Worm (Caenorhabditis elegans) whole organism, late embryonic: ENCODE measurements around the gene idpp-5.

Source experiments
- K09A11.1 ChIP-seq: sonication (generic microtip); optimal IDR thresholded peaks from 2 replicates; lab custom pipeline; 2017; ENCODE audit warnings: antibody characterized with exemption, mild to moderate bottlenecking, missing genetic modification characterization, missing compliant biosample characterization; ENCODE audit not compliant: insufficient read depth
- T23F11.4 ChIP-seq: fragments of 200-800 bp; sonication (Bioruptor generic); optimal IDR thresholded peaks from 2 replicates; lab custom pipeline; 2018; ENCODE audit warnings: mild to moderate bottlenecking, missing genetic modification characterization, missing compliant biosample characterization
- ceh-14 ChIP-seq: sonication (generic microtip); optimal IDR thresholded peaks from 2 replicates; lab custom pipeline; 2016; ENCODE audit warnings: missing genotype, missing genetic modification characterization, missing compliant biosample characterization
- ceh-18 ChIP-seq: sonication (generic microtip); optimal IDR thresholded peaks from 2 replicates; lab custom pipeline; 2016; ENCODE audit warnings: missing genetic modification characterization, missing compliant biosample characterization
- ceh-22 ChIP-seq: sonication (generic microtip); optimal IDR thresholded peaks from 2 replicates; lab custom pipeline; 2017; ENCODE audit warnings: missing biosample characterization, missing genetic modification characterization
- ceh-24 ChIP-seq: sonication (generic microtip); optimal IDR thresholded peaks from 2 replicates; lab custom pipeline; 2016; ENCODE audit warnings: mild to moderate bottlenecking, missing genetic modification characterization, missing compliant biosample characterization
- ceh-45 ChIP-seq: fragments of 200-800 bp; sonication (Bioruptor generic); IDR thresholded peaks from 2 replicates; pipeline ENCODE4 v1.3.6; 2022; ENCODE audit warnings: missing genetic modification reagents, missing genetic modification characterization, missing compliant biosample characterization
- ceh-48 ChIP-seq: sonication (generic microtip); optimal IDR thresholded peaks from 2 replicates; lab custom pipeline; 2016; ENCODE audit warnings: missing genetic modification characterization, inconsistent platforms, missing compliant biosample characterization
- ceh-6 ChIP-seq: fragments of 200-800 bp; sonication (Bioruptor generic); optimal IDR thresholded peaks from 2 replicates; lab custom pipeline; 2018; ENCODE audit warnings: mild to moderate bottlenecking, missing genetic modification characterization, missing compliant biosample characterization
- che-1 ChIP-seq: sonication (generic microtip); optimal IDR thresholded peaks from 2 replicates; lab custom pipeline; 2016; ENCODE audit warnings: mild to moderate bottlenecking, missing genetic modification characterization, missing compliant biosample characterization
- dmd-4 ChIP-seq: sonication (generic microtip); optimal IDR thresholded peaks from 2 replicates; lab custom pipeline; 2016; ENCODE audit warnings: borderline replicate concordance, missing genetic modification characterization, missing compliant biosample characterization
- dve-1 ChIP-seq: sonication (generic microtip); optimal IDR thresholded peaks from 2 replicates; lab custom pipeline; 2017; ENCODE audit warnings: antibody characterized with exemption, mild to moderate bottlenecking, missing genetic modification characterization, missing compliant biosample characterization
- elt-4 ChIP-seq: sonication (generic microtip); optimal IDR thresholded peaks from 2 replicates; lab custom pipeline; 2016; ENCODE audit warnings: missing genetic modification characterization, missing compliant biosample characterization
- ets-4 ChIP-seq: sonication (generic microtip); optimal IDR thresholded peaks from 2 replicates; lab custom pipeline; 2016; ENCODE audit warnings: missing genetic modification characterization, missing compliant biosample characterization
- fax-1 ChIP-seq: sonication (generic microtip); optimal IDR thresholded peaks from 2 replicates; lab custom pipeline; 2016; ENCODE audit warnings: missing genotype, missing genetic modification characterization, missing compliant biosample characterization
- fkh-6 ChIP-seq: sonication (generic microtip); optimal IDR thresholded peaks from 2 replicates; lab custom pipeline; 2016; ENCODE audit warnings: missing genetic modification characterization, missing compliant biosample characterization
- hlh-13 ChIP-seq: fragments of 200-800 bp; sonication (Bioruptor generic); optimal IDR thresholded peaks from 2 replicates; lab custom pipeline; 2018; ENCODE audit warnings: mild to moderate bottlenecking, missing genetic modification characterization, missing compliant biosample characterization
- hlh-15 ChIP-seq: sonication (generic microtip); optimal IDR thresholded peaks from 2 replicates; lab custom pipeline; 2016; ENCODE audit warnings: missing genetic modification characterization, missing compliant biosample characterization
- hlh-8 ChIP-seq: sonication (generic microtip); optimal IDR thresholded peaks from 2 replicates; lab custom pipeline; 2016; ENCODE audit warnings: missing genotype, missing genetic modification characterization, missing compliant biosample characterization
- lim-6 ChIP-seq: sonication (generic microtip); optimal IDR thresholded peaks from 2 replicates; lab custom pipeline; 2016; ENCODE audit warnings: missing genetic modification characterization, missing compliant biosample characterization
- madf-2 ChIP-seq: sonication (generic microtip); optimal IDR thresholded peaks from 2 replicates; lab custom pipeline; 2017; ENCODE audit warnings: missing genetic modification characterization, missing compliant biosample characterization
- mec-3 ChIP-seq: sonication (generic microtip); optimal IDR thresholded peaks from 2 replicates; lab custom pipeline; 2016; ENCODE audit warnings: borderline replicate concordance, missing genetic modification characterization, missing compliant biosample characterization
- nfya-1 ChIP-seq: sonication (generic microtip); optimal IDR thresholded peaks from 2 replicates; lab custom pipeline; 2017; ENCODE audit warnings: missing genetic modification characterization, mild to moderate bottlenecking, missing compliant biosample characterization, antibody characterized with exemption, moderate library complexity
- nhr-11 ChIP-seq: fragments of 150-350 bp; optimal IDR thresholded peaks from 2 replicates; lab custom pipeline; 2014; ENCODE audit warnings: missing biosample characterization, missing genetic modification characterization
- nhr-232 ChIP-seq: sonication (generic microtip); optimal IDR thresholded peaks from 2 replicates; lab custom pipeline; 2016; ENCODE audit warnings: missing genetic modification characterization, missing compliant biosample characterization
- npax-4 ChIP-seq: sonication (generic microtip); optimal IDR thresholded peaks from 2 replicates; lab custom pipeline; 2016; ENCODE audit warnings: missing genetic modification characterization, missing compliant biosample characterization
- odd-2 ChIP-seq: sonication (generic microtip); optimal IDR thresholded peaks from 2 replicates; lab custom pipeline; 2017; ENCODE audit warnings: antibody characterized with exemption, mild to moderate bottlenecking, missing genetic modification characterization, missing compliant biosample characterization
- pat-9 ChIP-seq: fragments of 200-800 bp; sonication (Bioruptor generic); optimal IDR thresholded peaks from 2 replicates; lab custom pipeline; 2018; ENCODE audit warnings: mild to moderate bottlenecking, missing genetic modification characterization, moderate library complexity, missing compliant biosample characterization
- pha-4 ChIP-seq: fragments of 150-350 bp; optimal IDR thresholded peaks from 2 replicates; lab custom pipeline; 2018; ENCODE audit warnings: missing biosample characterization, missing genetic modification reagents, missing genetic modification characterization
- pqm-1 ChIP-seq: sonication (generic microtip); optimal IDR thresholded peaks from 2 replicates; lab custom pipeline; 2016; ENCODE audit warnings: missing genetic modification characterization, missing compliant biosample characterization
- ref-2 ChIP-seq: sonication (generic microtip); optimal IDR thresholded peaks from 2 replicates; lab custom pipeline; 2016; ENCODE audit warnings: missing genetic modification characterization, missing compliant biosample characterization
- sox-2 ChIP-seq: fragments of 200-800 bp; sonication (Bioruptor generic); IDR thresholded peaks from 2 replicates; pipeline ENCODE4 v1.3.6; 2022; ENCODE audit warnings: missing genetic modification reagents, missing genetic modification characterization, missing compliant biosample characterization
- syd-9 ChIP-seq: sonication (generic microtip); optimal IDR thresholded peaks from 2 replicates; lab custom pipeline; 2016; ENCODE audit warnings: mild to moderate bottlenecking, missing genetic modification characterization, moderate library complexity, missing compliant biosample characterization
- tbx-2 ChIP-seq: sonication (generic microtip); optimal IDR thresholded peaks from 2 replicates; lab custom pipeline; 2016; ENCODE audit warnings: missing genetic modification characterization, missing compliant biosample characterization
- unc-3 ChIP-seq, 2 experiments: fragments of 200-800 bp in 1 of 2; sonication (Bioruptor generic) in 1 of 2; sonication (generic microtip) in 1 of 2; conservative IDR thresholded peaks in 1 of 2; optimal IDR thresholded peaks in 1 of 2; 2 replicates each; pipeline versions ENCODE4 v1.3.6 to Lab custom; 2016 to 2022; ENCODE audit warnings: missing compliant biosample characterization in 2 of 2, missing genetic modification characterization in 2 of 2, missing genetic modification reagents in 1 of 2
- unc-55 ChIP-seq: sonication (generic microtip); optimal IDR thresholded peaks from 2 replicates; lab custom pipeline; 2017; ENCODE audit warnings: missing biosample characterization, missing genetic modification reagents, missing genetic modification characterization

idpp-5 gene

ce11 chrX:3819697-3820096 is 27.1 kb upstream of the idpp-5 start:
- TF ChIP-seq ets-4 (tag; lab: Kevin White, UChicago): no peak
- TF ChIP-seq, all 69 proteins: peak for 0

ce11 chrX:3818856-3819524 is 26.4 kb upstream of the idpp-5 start:
- TF ChIP-seq ceh-22 (tag; lab: Kevin White, UChicago) (no peak), pqm-1 (tag; lab: Kevin White, UChicago) (no peak), nhr-11 (tag; lab: Kevin White, UChicago) (no peak), odd-2 (tag; lab: Kevin White, UChicago) (no peak), hlh-13 (GFP tag; lab: Kevin White, UChicago) (no peak), hlh-8 (tag; lab: Kevin White, UChicago) (no peak), dmd-4 (tag; lab: Kevin White, UChicago) (no peak), ref-2 (tag; lab: Kevin White, UChicago) (no peak), unc-3 (GFP tag; conservative IDR thresholded peaks at IDR 0.05; lab: Robert Waterston, UW) (no peak), unc-3 (tag; optimal IDR thresholded peaks at IDR 0.05; lab: Kevin White, UChicago) (no peak), ceh-24 (tag; lab: Kevin White, UChicago) (no peak), dve-1 (no peak), K09A11.1 (tag; lab: Kevin White, UChicago) (no peak), ets-4 (tag; lab: Kevin White, UChicago) (no peak), pat-9 (tag; lab: Kevin White, UChicago) (no peak), elt-4 (tag; lab: Kevin White, UChicago) (no peak)
- TF ChIP-seq, all 69 proteins: peak for 0

DNA sequence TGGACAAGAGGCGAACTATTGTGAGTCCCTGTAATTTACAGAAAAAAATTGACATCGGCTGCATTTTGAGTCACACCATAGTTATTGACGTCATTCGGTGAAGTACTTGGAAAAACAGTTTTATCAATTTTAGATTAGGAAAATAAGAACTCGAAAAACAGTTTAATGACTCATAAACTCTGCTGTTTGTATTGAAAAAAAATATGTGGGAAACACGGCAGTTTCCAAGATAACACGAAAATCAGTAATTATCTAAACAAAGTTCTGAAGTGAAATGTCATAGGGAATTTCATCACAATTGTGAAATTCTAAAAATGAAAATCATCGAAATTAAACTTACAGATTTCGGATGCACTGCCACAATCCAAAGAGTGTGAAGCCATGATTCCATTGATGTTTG is 22.2 kb upstream of the idpp-5 start:
- TF ChIP-seq ceh-18 (tag; lab: Kevin White, UChicago) (no peak), ceh-14 (tag; lab: Kevin White, UChicago) (no peak), mec-3 (tag; lab: Kevin White, UChicago) (no peak), hlh-8 (tag; lab: Kevin White, UChicago) (no peak), ceh-6 (GFP tag; lab: Kevin White, UChicago) (no peak)

DNA sequence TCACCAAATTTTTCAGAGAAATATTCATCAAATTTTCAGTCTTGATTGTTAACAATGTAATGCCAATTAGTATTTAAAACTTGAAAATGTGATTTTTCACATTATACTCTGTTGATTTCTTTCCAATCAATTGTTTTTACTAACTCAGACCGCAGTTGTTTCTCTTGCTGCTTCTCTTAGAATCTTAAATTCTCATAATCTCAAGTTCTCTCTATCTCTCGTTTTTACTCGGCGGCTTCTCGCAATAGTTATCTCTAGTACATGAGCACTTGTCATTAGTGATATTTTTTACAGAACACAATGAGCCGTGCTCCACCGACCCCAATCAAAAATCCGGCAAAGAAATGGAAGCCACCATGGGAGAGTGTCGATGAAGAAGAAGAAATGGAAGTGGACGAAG is 14.6 kb upstream of the idpp-5 start, which contains the start of gene F35A5.1:
TSS of gene F35A5.1 (plus strand) at position 301 of the 400 bp plus-strand sequence.
- TF ChIP-seq nfya-1 (tag; lab: Kevin White, UChicago): no peak
- TF ChIP-seq lim-6: no peak
- TF ChIP-seq syd-9: no peak
- no peak for TF ChIP-seq hlh-13 (GFP tag; lab: Kevin White, UChicago)
- TF ChIP-seq ceh-45: no peak
- TF ChIP-seq unc-55: no peak
- no peak for TF ChIP-seq che-1 (tag; lab: Kevin White, UChicago)
- TF ChIP-seq fkh-6 (tag; lab: Kevin White, UChicago): no peak
- TF ChIP-seq unc-3 (GFP tag; conservative IDR thresholded peaks at IDR 0.05; lab: Robert Waterston, UW): no peak
- TF ChIP-seq unc-3 (tag; optimal IDR thresholded peaks at IDR 0.05; lab: Kevin White, UChicago): no peak
- no peak for TF ChIP-seq hlh-15 (tag; lab: Kevin White, UChicago)
- no peak for TF ChIP-seq pha-4 (tag; lab: Kevin White, UChicago)
- TF ChIP-seq tbx-2 (tag; lab: Kevin White, UChicago): no peak
- TF ChIP-seq dve-1: no peak
- TF ChIP-seq ceh-22 (tag; lab: Kevin White, UChicago): no peak
- no peak for TF ChIP-seq sox-2 (GFP tag; lab: Robert Waterston, UW)
- TF ChIP-seq, all 69 proteins: peak for 0

ce11 chrX:3804837-3805236 is 12.2 kb upstream of the idpp-5 start, which contains the start of gene F35A5.2:
TSS of gene F35A5.2 (plus strand) at chrX:3805137.
- TF ChIP-seq lim-6 (no peak), ceh-48 (tag; lab: Kevin White, UChicago) (no peak), madf-2 (no peak), unc-3 (GFP tag; conservative IDR thresholded peaks at IDR 0.05; lab: Robert Waterston, UW) (no peak), unc-3 (tag; optimal IDR thresholded peaks at IDR 0.05; lab: Kevin White, UChicago) (no peak), K09A11.1 (tag; lab: Kevin White, UChicago) (no peak), fax-1 (no peak), nhr-232 (tag; lab: Kevin White, UChicago) (no peak), npax-4 (no peak), hlh-8 (tag; lab: Kevin White, UChicago) (no peak), T23F11.4 (no peak)
